Fruit fly (Drosophila melanogaster): Measurements from ENCODE around the gene CG13933.

Gene CG13933

DNA sequence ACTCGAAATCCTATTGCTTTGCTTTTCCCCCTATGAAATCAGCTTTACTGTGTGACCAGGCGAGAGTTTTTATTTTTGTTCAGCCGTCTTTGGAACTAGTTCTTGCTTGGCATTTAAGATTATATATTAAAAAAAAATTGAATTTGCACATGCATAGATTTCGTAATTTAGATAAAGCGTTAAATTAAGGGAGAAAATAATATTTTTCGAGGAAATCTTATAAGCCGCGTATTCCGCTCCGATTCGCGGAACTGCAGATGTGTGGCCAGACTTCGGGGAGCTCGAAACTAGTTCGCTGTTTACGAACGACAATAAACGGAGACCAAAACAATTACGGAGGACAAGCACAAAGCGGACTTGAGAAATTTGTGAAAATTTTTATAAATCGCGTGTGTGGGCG is 27.9 kb upstream of the CG13933 start, which contains the start of the genes JTBR and CG42676 (continued):
- TF ChIP-seq onecut (GFP tag; IDR thresholded peaks at IDR 0.05) (no peak), klu (GFP tag; IDR thresholded peaks at IDR 0.05) (no peak), BtbVII (GFP tag; optimal IDR thresholded peaks at IDR 0.05) (no peak), insv (GFP tag; optimal IDR thresholded peaks at IDR 0.05) (no peak), CG7556 (GFP tag; optimal IDR thresholded peaks at IDR 0.05) (no peak), ftz-f1 (GFP tag; optimal IDR thresholded peaks at IDR 0.05) (no peak), crc (GFP tag; optimal IDR thresholded peaks at IDR 0.05) (no peak), CG10267 (tag; optimal IDR thresholded peaks at IDR 0.05) (peak; percentile 53), CG9797 (GFP tag; optimal IDR thresholded peaks at IDR 0.05) (peak; percentile 87), Atf6 (GFP tag; IDR thresholded peaks at IDR 0.05) (no peak), CG6689 (GFP tag; IDR thresholded peaks at IDR 0.05) (no peak), br (optimal IDR thresholded peaks at IDR 0.05) (no peak), CG6272 (GFP tag; IDR thresholded peaks at IDR 0.05) (no peak), CG4328 (GFP tag; optimal IDR thresholded peaks at IDR 0.05) (no peak), PHDP (tag; optimal IDR thresholded peaks at IDR 0.05) (no peak), cato (GFP tag; optimal IDR thresholded peaks at IDR 0.05; ENCODE audit: borderline replicate concordance) (no peak), sisA (GFP tag; IDR thresholded peaks at IDR 0.05) (no peak), tap (tag; optimal IDR thresholded peaks at IDR 0.05) (no peak), pzg (GFP tag; optimal IDR thresholded peaks at IDR 0.05) (peak; percentile 65), CG34224 (GFP tag; IDR thresholded peaks at IDR 0.05; ENCODE audit: partially characterized antibody) (peak; percentile 62; the same call in 2 of the 3 replicates), CG8388 (GFP tag; optimal IDR thresholded peaks at IDR 0.05) (no peak), zf30C (GFP tag; optimal IDR thresholded peaks at IDR 0.05) (no peak), gt (GFP tag; IDR thresholded peaks at IDR 0.05) (no peak), wor (GFP tag; IDR thresholded peaks at IDR 0.05) (no peak), H2.0 (GFP tag; IDR thresholded peaks at IDR 0.05) (no peak), grau (tag; optimal IDR thresholded peaks at IDR 0.05) (peak; percentile 29), gcm2 (GFP tag; optimal IDR thresholded peaks at IDR 0.05) (no peak), CG12942 (GFP tag; optimal IDR thresholded peaks at IDR 0.05) (no peak), Sin3A (optimal IDR thresholded peaks at IDR 0.05) (peak; percentile 72), croc (GFP tag; conservative IDR thresholded peaks at IDR 0.05) (no peak), otp (GFP tag; IDR thresholded peaks at IDR 0.05) (no peak), GATAe (GFP tag; conservative IDR thresholded peaks at IDR 0.05) (no peak), CoRest (tag; optimal IDR thresholded peaks at IDR 0.05) (peak; percentile 42), Lpt (GFP tag; optimal IDR thresholded peaks at IDR 0.05) (no peak), fd64A (GFP tag; optimal IDR thresholded peaks at IDR 0.05) (no peak), CG3838 (GFP tag; optimal IDR thresholded peaks at IDR 0.05) (no peak), CG4617 (GFP tag; optimal IDR thresholded peaks at IDR 0.05; ENCODE audit: borderline replicate concordance) (peak; percentile 40), CG10274 (GFP tag; optimal IDR thresholded peaks at IDR 0.05) (no peak), CG3726 (GFP tag; IDR thresholded peaks at IDR 0.05) (no peak), Abd-B (GFP tag; optimal IDR thresholded peaks at IDR 0.05) (peak; percentile 42), HmgZ (tag; optimal IDR thresholded peaks at IDR 0.05) (peak; percentile 28), luna (GFP tag; optimal IDR thresholded peaks at IDR 0.05) (no peak), CG17802 (tag; optimal IDR thresholded peaks at IDR 0.05) (no peak), CG4707 (GFP tag; optimal IDR thresholded peaks at IDR 0.05) (no peak), dpn (GFP tag; optimal IDR thresholded peaks at IDR 0.05) (peak in 1 of 2 experiments; percentile 30), nmo (GFP tag; optimal IDR thresholded peaks at IDR 0.05) (peak; percentile 54), ems (GFP tag; optimal IDR thresholded peaks at IDR 0.05) (no peak), NFAT (GFP tag; IDR thresholded peaks at IDR 0.05) (no peak), CG33557 (GFP tag; optimal IDR thresholded peaks at IDR 0.05) (no peak), Optix (GFP tag; IDR thresholded peaks at IDR 0.05) (no peak), so (GFP tag; IDR thresholded peaks at IDR 0.05) (no peak), CG2889 (GFP tag; IDR thresholded peaks at IDR 0.05) (no peak), CG6791 (GFP tag; IDR thresholded peaks at IDR 0.05; ENCODE audit: partially characterized antibody) (no peak)
